Worm (Caenorhabditis elegans): ENCODE results near the gene C08B6.5.

The C08B6.5 gene

ce11 chrV:10107309-10107708, 10.3 kb upstream of the C08B6.5 start, which contains the start of gene C08B6.11:
Gene C08B6.11 (plus strand): TSS chrV:10107609.
- TF ChIP-seq aly-2 (tag; optimal IDR thresholded peaks at IDR 0.05) = no peak
- no peak for TF ChIP-seq F13H6.1 (tag; optimal IDR thresholded peaks at IDR 0.05)
- no peak for TF ChIP-seq nhr-77 (tag; optimal IDR thresholded peaks at IDR 0.05)
- TF ChIP-seq fos-1 (tag; optimal IDR thresholded peaks at IDR 0.05) = no peak
- no peak for TF ChIP-seq nhr-23 (tag; optimal IDR thresholded peaks at IDR 0.05)
- no peak for TF ChIP-seq peb-1 (tag; optimal IDR thresholded peaks at IDR 0.05)
- no peak for TF ChIP-seq Y55F3AM.14 (GFP tag; optimal IDR thresholded peaks at IDR 0.05)
- no peak for TF ChIP-seq nhr-21 (tag; optimal IDR thresholded peaks at IDR 0.05)
- no peak for TF ChIP-seq nhr-10 (tag; optimal IDR thresholded peaks at IDR 0.05)

ce11 chrV:10111129-10111528, 6.4 kb upstream of the C08B6.5 start:
- TF ChIP-seq nhr-129 (tag; optimal IDR thresholded peaks at IDR 0.05) = no peak
- TF ChIP-seq fos-1 (tag; optimal IDR thresholded peaks at IDR 0.05) = peak; percentile 24
- no peak for TF ChIP-seq ztf-1 (GFP tag; conservative IDR thresholded peaks at IDR 0.05)
- TF ChIP-seq zag-1 (tag; optimal IDR thresholded peaks at IDR 0.05) = no peak

ce11 chrV:10112187-10112586, 5.4 kb upstream of the C08B6.5 start, which contains the start of gene C08B6.3:
Gene C08B6.3 (minus strand): TSS chrV:10112287.
- no peak for TF ChIP-seq fos-1 (tag; optimal IDR thresholded peaks at IDR 0.05)
- no peak for TF ChIP-seq nhr-11 (tag; optimal IDR thresholded peaks at IDR 0.05)
- no peak for TF ChIP-seq sem-4 (tag; optimal IDR thresholded peaks at IDR 0.05)
- no peak for TF ChIP-seq R02D3.7 (tag; optimal IDR thresholded peaks at IDR 0.05)
- no peak for TF ChIP-seq ztf-11 (tag; optimal IDR thresholded peaks at IDR 0.05)
- TF ChIP-seq nhr-12 (tag; optimal IDR thresholded peaks at IDR 0.05) = no peak
- no peak for TF ChIP-seq crh-2 (tag; optimal IDR thresholded peaks at IDR 0.05)
- no peak for TF ChIP-seq mbf-1 (tag; optimal IDR thresholded peaks at IDR 0.05)
- TF ChIP-seq unc-55 (GFP tag; optimal IDR thresholded peaks at IDR 0.05) = no peak
- TF ChIP-seq skn-1 (tag; optimal IDR thresholded peaks at IDR 0.05) = no peak
- no peak for TF ChIP-seq lsy-2 (tag; optimal IDR thresholded peaks at IDR 0.05)
- no peak for TF ChIP-seq nhr-77 (tag; optimal IDR thresholded peaks at IDR 0.05)
- no peak for TF ChIP-seq nhr-25 (tag; optimal IDR thresholded peaks at IDR 0.05)
- TF ChIP-seq peb-1 (tag; optimal IDR thresholded peaks at IDR 0.05) = no peak
- no peak for TF ChIP-seq blmp-1 (tag; optimal IDR thresholded peaks at IDR 0.05; ENCODE audit: insufficient read depth)
- no peak for TF ChIP-seq nhr-21 (tag; optimal IDR thresholded peaks at IDR 0.05)
- TF ChIP-seq lin-11 (tag; optimal IDR thresholded peaks at IDR 0.05) = no peak
- TF ChIP-seq nhr-10 (tag; optimal IDR thresholded peaks at IDR 0.05) = no peak
- no peak for TF ChIP-seq ZK546.5 (tag; optimal IDR thresholded peaks at IDR 0.05)
- TF ChIP-seq lin-13 (GFP tag; optimal IDR thresholded peaks at IDR 0.05) = no peak

ce11 chrV:10114329-10114728, 3.2 kb upstream of the C08B6.5 start, which contains the start of gene cht-5:
Gene cht-5 (plus strand): TSS chrV:10114629.
- TF ChIP-seq unc-62 (GFP tag; optimal IDR thresholded peaks at IDR 0.05) = no peak
- TF ChIP-seq nhr-21 (tag; optimal IDR thresholded peaks at IDR 0.05) = no peak
- no peak for TF ChIP-seq Y55F3AM.14 (GFP tag; optimal IDR thresholded peaks at IDR 0.05)
- no peak for TF ChIP-seq sem-4 (tag; optimal IDR thresholded peaks at IDR 0.05)
- no peak for TF ChIP-seq nhr-6 (tag; optimal IDR thresholded peaks at IDR 0.05)
- no peak for TF ChIP-seq nhr-12 (tag; optimal IDR thresholded peaks at IDR 0.05)
- no peak for TF ChIP-seq nhr-129 (tag; optimal IDR thresholded peaks at IDR 0.05)
- no peak for TF ChIP-seq unc-55 (GFP tag; optimal IDR thresholded peaks at IDR 0.05)
- TF ChIP-seq unc-39 (tag; optimal IDR thresholded peaks at IDR 0.05) = no peak
- TF ChIP-seq alr-1 (tag; optimal IDR thresholded peaks at IDR 0.05) = no peak
- no peak for TF ChIP-seq mab-5 (tag; optimal IDR thresholded peaks at IDR 0.05)

- no peak for TF ChIP-seq nhr-25 (tag; optimal IDR thresholded peaks at IDR 0.05)
- no peak for TF ChIP-seq Y55F3AM.14 (GFP tag; optimal IDR thresholded peaks at IDR 0.05)
- no peak for TF ChIP-seq nhr-237 (tag; optimal IDR thresholded peaks at IDR 0.05)
- no peak for TF ChIP-seq unc-62 (GFP tag; optimal IDR thresholded peaks at IDR 0.05)
- no peak for TF ChIP-seq dmd-4 (tag; optimal IDR thresholded peaks at IDR 0.05)
- no peak for TF ChIP-seq unc-55 (GFP tag; optimal IDR thresholded peaks at IDR 0.05)
- no peak for TF ChIP-seq nhr-6 (tag; optimal IDR thresholded peaks at IDR 0.05)
- no peak for TF ChIP-seq ceh-16 (tag; optimal IDR thresholded peaks at IDR 0.05)
- TF ChIP-seq elt-3 (tag; optimal IDR thresholded peaks at IDR 0.05) = no peak
- no peak for TF ChIP-seq lsy-2 (tag; optimal IDR thresholded peaks at IDR 0.05)
- TF ChIP-seq alr-1 (tag; optimal IDR thresholded peaks at IDR 0.05) = no peak
- TF ChIP-seq sma-9 (GFP tag; optimal IDR thresholded peaks at IDR 0.05) = no peak
- TF ChIP-seq sma-9 (tag; optimal IDR thresholded peaks at IDR 0.05) = no peak
- TF ChIP-seq peb-1 (tag; optimal IDR thresholded peaks at IDR 0.05) = no peak
Observed at ce11 chrV:10120898-10121297, 3.3 kb downstream of the C08B6.5 start, which contains the start of gene srxa-18. Gene srxa-18 (minus strand): TSS chrV:10120997.

Data from whole organism, L2 larva.